Worm (Caenorhabditis elegans) whole organism, L1 larva: ENCODE measurements around the gene F59B1.6.

Experiments used
- C34B4.2 ChIP-seq: sonication (generic microtip); optimal IDR thresholded peaks from 2 replicates; lab custom pipeline; 2017; ENCODE audit warnings: mild to moderate bottlenecking, missing genetic modification characterization, missing compliant biosample characterization
- Y116A8C.19 ChIP-seq: sonication (generic microtip); optimal IDR thresholded peaks from 2 replicates; lab custom pipeline; 2016; ENCODE audit warnings: missing compliant biosample characterization, missing genetic modification characterization, borderline replicate concordance
- aha-1 ChIP-seq: fragments of 150-350 bp; optimal IDR thresholded peaks from 2 replicates; lab custom pipeline; 2014; ENCODE audit warnings: missing biosample characterization, missing genetic modification characterization
- aly-2 ChIP-seq: fragments of 150-350 bp; optimal IDR thresholded peaks from 2 replicates; lab custom pipeline; 2014; ENCODE audit warnings: missing biosample characterization, missing genetic modification characterization
- ama-1 ChIP-seq: fragments of 150-350 bp; optimal IDR thresholded peaks from 2 replicates; lab custom pipeline; 2014
- blmp-1 ChIP-seq: fragments of 150-350 bp; optimal IDR thresholded peaks from 2 replicates; lab custom pipeline; 2014; ENCODE audit warnings: missing biosample characterization, missing genetic modification characterization
- ceh-63 ChIP-seq: fragments of 200-800 bp; sonication (Bioruptor generic); optimal IDR thresholded peaks from 2 replicates; lab custom pipeline; 2018; ENCODE audit warnings: mild to moderate bottlenecking, missing genetic modification characterization, missing compliant biosample characterization
- ceh-8 ChIP-seq: fragments of 200-800 bp; sonication (Bioruptor generic); optimal IDR thresholded peaks from 2 replicates; lab custom pipeline; 2018; ENCODE audit warnings: mild to moderate bottlenecking, missing genetic modification characterization, moderate library complexity, missing compliant biosample characterization
- ceh-82 ChIP-seq, 3 experiments: fragments of 150-350 bp in 1 of 3; sonication (generic microtip) in 2 of 3; optimal IDR thresholded peaks; 2 replicates each; lab custom pipeline; 2014 to 2017; ENCODE audit warnings: missing biosample characterization in 3 of 3, missing genetic modification characterization in 3 of 3
- ceh-88 ChIP-seq: fragments of 200-800 bp; sonication (Bioruptor generic); IDR thresholded peaks from 2 replicates; pipeline ENCODE4 v1.3.6; 2022; ENCODE audit warnings: missing genetic modification characterization, missing compliant biosample characterization
- ceh-90 ChIP-seq: sonication (generic microtip); optimal IDR thresholded peaks from 2 replicates; lab custom pipeline; 2016; ENCODE audit warnings: missing genetic modification characterization, missing compliant biosample characterization
- dpl-1 ChIP-seq, 3 experiments: fragments of 150-350 bp in 2 of 3; sonication (generic microtip) in 1 of 3; optimal IDR thresholded peaks; 2 replicates each; lab custom pipeline; 2014 to 2017; ENCODE audit warnings: missing biosample characterization in 3 of 3, missing genetic modification characterization in 3 of 3, missing genetic modification reagents in 3 of 3
- dsc-1 ChIP-seq: sonication (generic microtip); optimal IDR thresholded peaks from 2 replicates; lab custom pipeline; 2016; ENCODE audit warnings: mild to moderate bottlenecking, missing genetic modification characterization, missing compliant biosample characterization
- efl-1 ChIP-seq, 4 experiments: fragments of 150-350 bp; optimal IDR thresholded peaks in 3 of 4; peaks in 1 of 4; 1 replicate in 1 of 4; 2 replicates in 3 of 4; lab custom pipeline; 2014; ENCODE audit warnings: missing biosample characterization in 2 of 4, missing genetic modification characterization in 2 of 4, missing genetic modification reagents in 2 of 4
- egl-27 ChIP-seq, 2 experiments: fragments of 150-350 bp in 1 of 2; sonication (generic microtip); optimal IDR thresholded peaks; 3 replicates each; lab custom pipeline; 2017 to 2018; ENCODE audit warnings: missing biosample characterization in 2 of 2, missing genetic modification characterization in 2 of 2, missing genetic modification reagents in 2 of 2
- elt-2 ChIP-seq: sonication (generic microtip); optimal IDR thresholded peaks from 2 replicates; lab custom pipeline; 2016; ENCODE audit warnings: missing genetic modification characterization, mild to moderate bottlenecking, inconsistent platforms, missing compliant biosample characterization, missing genetic modification reagents
- elt-3 ChIP-seq, 6 experiments: fragments of 150-350 bp in 1 of 6; sonication (generic microtip); optimal IDR thresholded peaks; 2 replicates each; lab custom pipeline; 2017 to 2018; ENCODE audit warnings: missing biosample characterization in 6 of 6, missing genetic modification characterization in 6 of 6, inconsistent platforms in 1 of 6
- ets-5 ChIP-seq: fragments of 200-800 bp; sonication (Bioruptor generic); IDR thresholded peaks from 2 replicates; pipeline ENCODE4 v1.3.6; 2022; ENCODE audit warnings: missing genetic modification characterization, missing compliant biosample characterization
- fkh-4 ChIP-seq: sonication (generic microtip); optimal IDR thresholded peaks from 2 replicates; lab custom pipeline; 2016; ENCODE audit warnings: missing compliant biosample characterization, missing genetic modification characterization, borderline replicate concordance
- hlh-4 ChIP-seq: sonication (generic microtip); optimal IDR thresholded peaks from 2 replicates; lab custom pipeline; 2016; ENCODE audit warnings: mild to moderate bottlenecking, missing genetic modification characterization, missing compliant biosample characterization
- hpl-2 ChIP-seq: fragments of 150-350 bp; optimal IDR thresholded peaks from 2 replicates; lab custom pipeline; 2014; ENCODE audit warnings: missing biosample characterization, missing genetic modification reagents, missing genetic modification characterization
- isw-1 ChIP-seq: fragments of 200-800 bp; sonication (Bioruptor generic); IDR thresholded peaks from 2 replicates; pipeline ENCODE4 v1.3.6; 2022; ENCODE audit warnings: missing genetic modification characterization, missing compliant biosample characterization
- jun-1 ChIP-seq: fragments of 150-350 bp; optimal IDR thresholded peaks from 2 replicates; lab custom pipeline; 2014; ENCODE audit warnings: missing biosample characterization, missing genetic modification reagents, missing genetic modification characterization
- lin-13 ChIP-seq: fragments of 150-350 bp; optimal IDR thresholded peaks from 2 replicates; lab custom pipeline; 2014; ENCODE audit warnings: missing biosample characterization, missing genetic modification reagents, missing genetic modification characterization
- lsy-2 ChIP-seq, 2 experiments: fragments of 150-350 bp; optimal IDR thresholded peaks; 2 replicates each; lab custom pipeline; 2014; ENCODE audit warnings: missing biosample characterization in 2 of 2, missing genetic modification characterization in 2 of 2
- mab-9 ChIP-seq: fragments of 200-800 bp; sonication (Bioruptor generic); IDR thresholded peaks from 2 replicates; pipeline ENCODE4 v1.3.6; 2022; ENCODE audit warnings: missing genetic modification reagents, missing genetic modification characterization, missing compliant biosample characterization
- mep-1 ChIP-seq: fragments of 150-350 bp; optimal IDR thresholded peaks from 2 replicates; lab custom pipeline; 2014; ENCODE audit warnings: missing biosample characterization, missing genetic modification characterization
- nhr-12 ChIP-seq: sonication (generic microtip); optimal IDR thresholded peaks from 2 replicates; lab custom pipeline; 2017; ENCODE audit warnings: missing biosample characterization, missing genetic modification characterization
- nhr-19 ChIP-seq: fragments of 200-800 bp; sonication (Bioruptor generic); conservative IDR thresholded peaks from 2 replicates; pipeline ENCODE4 v1.3.6; 2022; ENCODE audit warnings: missing genetic modification characterization, missing compliant biosample characterization
- nhr-237 ChIP-seq: fragments of 150-350 bp; optimal IDR thresholded peaks from 2 replicates; lab custom pipeline; 2014; ENCODE audit warnings: missing biosample characterization, missing genetic modification characterization
- nhr-28 ChIP-seq: fragments of 150-350 bp; optimal IDR thresholded peaks from 2 replicates; lab custom pipeline; 2014; ENCODE audit warnings: missing biosample characterization, missing genetic modification characterization
- nhr-47 ChIP-seq: sonication (generic microtip); optimal IDR thresholded peaks from 2 replicates; lab custom pipeline; 2016; ENCODE audit warnings: mild to moderate bottlenecking, missing genetic modification characterization, moderate library complexity, missing compliant biosample characterization
- pag-3 ChIP-seq: sonication (generic microtip); optimal IDR thresholded peaks from 2 replicates; lab custom pipeline; 2017; ENCODE audit warnings: missing genetic modification characterization, mild to moderate bottlenecking, missing compliant biosample characterization, antibody characterized with exemption, borderline replicate concordance; ENCODE audit not compliant: insufficient read depth
- pax-3 ChIP-seq: fragments of 200-800 bp; sonication (Bioruptor generic); optimal IDR thresholded peaks from 2 replicates; lab custom pipeline; 2018; ENCODE audit warnings: mild to moderate bottlenecking, missing genetic modification characterization, moderate library complexity, missing compliant biosample characterization
- skn-1 ChIP-seq: fragments of 150-350 bp; optimal IDR thresholded peaks from 2 replicates; lab custom pipeline; 2014; ENCODE audit warnings: missing biosample characterization, missing genetic modification characterization
- snu-23 ChIP-seq: sonication (generic microtip); optimal IDR thresholded peaks from 2 replicates; lab custom pipeline; 2016; ENCODE audit warnings: missing genetic modification characterization, missing compliant biosample characterization
- swsn-7 ChIP-seq: sonication (generic microtip); optimal IDR thresholded peaks from 2 replicates; lab custom pipeline; 2016; ENCODE audit warnings: missing genetic modification characterization, missing compliant biosample characterization
- tbx-2 ChIP-seq: sonication (generic microtip); optimal IDR thresholded peaks from 2 replicates; lab custom pipeline; 2016; ENCODE audit warnings: missing genetic modification characterization, missing compliant biosample characterization
- tlp-1 ChIP-seq: fragments of 150-350 bp; optimal IDR thresholded peaks from 2 replicates; lab custom pipeline; 2014; ENCODE audit warnings: missing biosample characterization, missing genetic modification characterization
- unc-130 ChIP-seq: fragments of 150-350 bp; optimal IDR thresholded peaks from 2 replicates; lab custom pipeline; 2017; ENCODE audit warnings: missing biosample characterization, missing genetic modification characterization, inconsistent platforms
- unc-62 ChIP-seq: fragments of 150-350 bp; optimal IDR thresholded peaks from 2 replicates; lab custom pipeline; 2014; ENCODE audit warnings: missing biosample characterization, missing genetic modification reagents, missing genetic modification characterization
- unc-86 ChIP-seq: sonication (generic microtip); optimal IDR thresholded peaks from 2 replicates; lab custom pipeline; 2016; ENCODE audit warnings: missing genetic modification characterization, missing compliant biosample characterization
- unc-98 ChIP-seq: fragments of 200-800 bp; sonication (Bioruptor generic); IDR thresholded peaks from 2 replicates; pipeline ENCODE4 v1.3.6; 2022; ENCODE audit warnings: missing genetic modification characterization, missing compliant biosample characterization
- zip-4 ChIP-seq: fragments of 200-800 bp; sonication (Bioruptor generic); optimal IDR thresholded peaks from 2 replicates; lab custom pipeline; 2018; ENCODE audit warnings: mild to moderate bottlenecking, missing genetic modification characterization, moderate library complexity, missing compliant biosample characterization
- ztf-11 ChIP-seq, 2 experiments: sonication (generic microtip); optimal IDR thresholded peaks; 2 replicates each; lab custom pipeline; 2016 to 2017; ENCODE audit warnings: missing genetic modification characterization in 2 of 2, missing biosample characterization in 1 of 2, missing compliant biosample characterization in 1 of 2
- ztf-4 ChIP-seq: fragments of 150-350 bp; optimal IDR thresholded peaks from 2 replicates; lab custom pipeline; 2014; ENCODE audit warnings: missing biosample characterization, missing genetic modification characterization

Gene F59B1.6

ce11 chrV:3614397-3614796 is 17.1 kb downstream of the F59B1.6 start, which contains the start of gene T22F3.11:
Gene T22F3.11 (minus strand): TSS chrV:3614553.
- no peak for TF ChIP-seq egl-27 (tag; optimal IDR thresholded peaks at IDR 0.05; lab: Kevin White, UChicago)
- TF ChIP-seq mep-1 (tag; lab: Kevin White, UChicago) = no peak
- TF ChIP-seq ama-1 (lab: Kevin White, UChicago) = no peak
- peak; percentile 78 for TF ChIP-seq blmp-1 (tag; lab: Kevin White, UChicago)
- TF ChIP-seq nhr-19 (GFP tag; lab: Robert Waterston, UW) = no peak
- no peak for TF ChIP-seq ztf-11 (tag; optimal IDR thresholded peaks at IDR 0.05; lab: Kevin White, UChicago)
- TF ChIP-seq efl-1 (optimal IDR thresholded peaks at IDR 0.05; lab: Kevin White, UChicago) = no peak
- TF ChIP-seq efl-1 (GFP tag; optimal IDR thresholded peaks at IDR 0.05 in 1 of 2; lab: Kevin White, UChicago) = peak in 1 of 2 experiments; percentile 61

DNA sequence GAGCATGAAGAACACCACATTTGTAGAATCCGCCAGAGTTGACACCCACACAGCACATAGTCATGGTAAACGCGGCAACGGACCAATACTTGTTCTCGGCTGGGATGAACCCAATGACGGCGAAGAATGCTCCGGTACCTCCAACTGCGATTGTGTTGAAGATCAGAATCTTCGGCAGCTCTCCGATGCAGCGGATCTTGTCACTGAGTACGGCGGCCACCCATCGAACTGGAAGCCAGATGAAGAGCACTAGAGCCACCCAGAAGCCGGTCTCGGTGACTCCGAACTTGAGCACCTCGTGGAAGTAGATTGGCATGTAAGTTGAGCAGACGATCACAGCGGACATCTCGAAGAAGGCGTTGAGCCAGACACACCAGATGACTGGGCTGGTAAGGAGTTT is 18.4 kb downstream of the F59B1.6 start:
- TF ChIP-seq snu-23 (GFP tag; lab: Kevin White, UChicago) (no peak), efl-1 (optimal IDR thresholded peaks at IDR 0.05; lab: Kevin White, UChicago) (no peak), efl-1 (GFP tag; optimal IDR thresholded peaks at IDR 0.05 in 1 of 2; lab: Kevin White, UChicago) (peak in 1 of 2 experiments; percentile 26)
- TF ChIP-seq, all 84 proteins: peak for 1

DNA sequence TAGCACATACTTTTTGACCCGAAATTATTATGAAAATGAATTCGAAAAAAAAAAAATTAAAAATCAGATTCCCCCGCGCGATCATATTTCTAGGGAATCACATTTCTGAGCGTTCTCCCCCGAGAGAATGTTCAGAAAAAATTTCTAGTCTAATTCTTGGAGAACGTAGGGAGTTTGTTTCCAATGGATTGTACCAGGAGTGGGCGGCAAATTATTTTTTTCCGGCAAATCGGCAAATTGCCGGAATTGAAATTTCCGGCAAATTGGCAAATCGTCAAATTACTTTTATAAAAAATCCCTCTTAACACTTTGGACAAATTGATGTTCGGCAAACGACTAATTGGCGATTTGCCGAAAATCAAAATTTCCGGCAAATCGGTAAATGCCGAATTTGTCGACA is 19.8 kb downstream of the F59B1.6 start, which contains the start of gene T22F3.10:
Gene T22F3.10, minus strand, starts transcription at position 101 of the 400 bp plus-strand sequence.
- no peak for TF ChIP-seq aly-2
- no peak for TF ChIP-seq tbx-2 (tag; lab: Kevin White, UChicago)
- TF ChIP-seq nhr-12 = no peak

ce11 chrV:3610709-3611108 is 20.8 kb downstream of the F59B1.6 start:
- no peak for TF ChIP-seq unc-62
- TF ChIP-seq elt-2 (tag; lab: Kevin White, UChicago) = no peak
- no peak for TF ChIP-seq swsn-7 (tag; lab: Kevin White, UChicago)
- no peak for TF ChIP-seq Y116A8C.19 (tag; lab: Kevin White, UChicago)
- TF ChIP-seq aha-1 (tag; lab: Kevin White, UChicago) = no peak
- TF ChIP-seq nhr-28 (tag; lab: Kevin White, UChicago) = no peak
- TF ChIP-seq unc-98 (GFP tag; lab: Robert Waterston, UW) = no peak
- peak; percentile 87 for TF ChIP-seq unc-130 (tag; lab: Kevin White, UChicago)
- no peak for TF ChIP-seq zip-4 (GFP tag; lab: Kevin White, UChicago)
- peak in 1 of 3 experiments; percentile 15 for TF ChIP-seq dpl-1 (GFP tag; optimal IDR thresholded peaks at IDR 0.05; lab: Kevin White, UChicago)
- TF ChIP-seq unc-86 (tag; lab: Kevin White, UChicago) = no peak
- peak; percentile 84 for TF ChIP-seq blmp-1 (tag; lab: Kevin White, UChicago)
- no peak for TF ChIP-seq jun-1 (tag; lab: Kevin White, UChicago)
- TF ChIP-seq mep-1 (tag; lab: Kevin White, UChicago) = no peak
- TF ChIP-seq skn-1 (tag; lab: Kevin White, UChicago) = no peak
- TF ChIP-seq pag-3 (tag; lab: Kevin White, UChicago) = no peak
- TF ChIP-seq nhr-237 (tag; lab: Kevin White, UChicago) = no peak
- no peak for TF ChIP-seq fkh-4 (tag; lab: Kevin White, UChicago)
- no peak for TF ChIP-seq ceh-82 (tag; optimal IDR thresholded peaks at IDR 0.05; lab: Kevin White, UChicago)
- no peak for TF ChIP-seq hlh-4
- no peak for TF ChIP-seq pax-3 (tag; lab: Kevin White, UChicago)
- TF ChIP-seq ceh-88 (GFP tag; lab: Robert Waterston, UW) = no peak
- peak in 1 of 2 experiments; percentile 49 for TF ChIP-seq lsy-2 (tag; optimal IDR thresholded peaks at IDR 0.05; lab: Kevin White, UChicago)
- TF ChIP-seq hpl-2 (GFP tag; lab: Kevin White, UChicago) = no peak
- no peak for TF ChIP-seq ceh-63 (GFP tag; lab: Kevin White, UChicago)
- TF ChIP-seq ztf-11 (tag; optimal IDR thresholded peaks at IDR 0.05; lab: Kevin White, UChicago) = no peak
- no peak for TF ChIP-seq dsc-1 (tag; lab: Kevin White, UChicago)
- no peak for TF ChIP-seq ceh-90 (tag; lab: Kevin White, UChicago)
- no peak for TF ChIP-seq nhr-47 (tag; lab: Kevin White, UChicago)
- TF ChIP-seq lin-13 (GFP tag; lab: Kevin White, UChicago) = no peak
- TF ChIP-seq ama-1 (lab: Kevin White, UChicago) = no peak
- TF ChIP-seq tlp-1 (tag; lab: Kevin White, UChicago) = no peak
- TF ChIP-seq ceh-8 (GFP tag; lab: Kevin White, UChicago) = no peak
- no peak for TF ChIP-seq mab-9 (GFP tag; lab: Robert Waterston, UW)
- no peak for TF ChIP-seq isw-1 (GFP tag; lab: Robert Waterston, UW)
- peak in 5 of 6 experiments; percentile 36 to 99 (median 89) for TF ChIP-seq elt-3 (tag; optimal IDR thresholded peaks at IDR 0.05; lab: Kevin White, UChicago)
- TF ChIP-seq ets-5 = no peak
- TF ChIP-seq C34B4.2 (tag; lab: Kevin White, UChicago) = no peak
- TF ChIP-seq ztf-4 = no peak
